Worm (Caenorhabditis elegans): ENCODE measurements around the gene Y54E2A.8.

The Y54E2A.8 gene

ce11 chrII:14820460-14820859 lies 42.3 kb downstream of the Y54E2A.8 start:
- TF ChIP-seq nhr-80 (tag; optimal IDR thresholded peaks at IDR 0.05), result peak; percentile 16
- TF ChIP-seq lir-1 (GFP tag; conservative IDR thresholded peaks at IDR 0.05), result no peak
- TF ChIP-seq B0035.1 (tag; optimal IDR thresholded peaks at IDR 0.05), result no peak
- no peak for TF ChIP-seq rpc-1 (optimal IDR thresholded peaks at IDR 0.05)
- no peak for TF ChIP-seq rpc-1 (tag; optimal IDR thresholded peaks at IDR 0.05)
- TF ChIP-seq lin-40 (tag; optimal IDR thresholded peaks at IDR 0.05), result no peak

- TF ChIP-seq lsl-1 (GFP tag; optimal IDR thresholded peaks at IDR 0.05) (no peak), ztf-22 (GFP tag; optimal IDR thresholded peaks at IDR 0.05) (peak; percentile 14), ztf-6 (GFP tag; IDR thresholded peaks at IDR 0.05) (no peak), lin-40 (tag; optimal IDR thresholded peaks at IDR 0.05) (peak; percentile 74), let-607 (tag; optimal IDR thresholded peaks at IDR 0.05) (peak in 1 of 2 experiments; percentile 1), mcd-1 (GFP tag; IDR thresholded peaks at IDR 0.05) (peak; percentile 48), snpc-4 (GFP tag; optimal IDR thresholded peaks at IDR 0.05) (no peak), snpc-4 (tag; optimal IDR thresholded peaks at IDR 0.05) (peak in 3 of 4 experiments; percentile 18 to 56 (median 20)), nhr-80 (tag; optimal IDR thresholded peaks at IDR 0.05) (peak; percentile 92), cebp-1 (GFP tag; IDR thresholded peaks at IDR 0.05) (no peak), cebp-1 (tag; optimal IDR thresholded peaks at IDR 0.05) (peak; percentile 61), repo-1 (tag; optimal IDR thresholded peaks at IDR 0.05) (peak; percentile 9), ceh-100 (GFP tag; IDR thresholded peaks at IDR 0.05) (no peak), xnd-1 (tag; optimal IDR thresholded peaks at IDR 0.05) (no peak), ZK185.1 (tag; optimal IDR thresholded peaks at IDR 0.05; ENCODE audit: poor library complexity, severe bottlenecking) (no peak), B0336.3 (GFP tag; IDR thresholded peaks at IDR 0.05) (0 out of 2 replicates have a peak, but pooled peaks have one; percentile 18), zfh-2 (GFP tag; conservative IDR thresholded peaks at IDR 0.05) (0 out of 2 replicates have a peak, but pooled peaks have one; percentile 30), ceh-27 (GFP tag; optimal IDR thresholded peaks at IDR 0.05) (peak; percentile 57), pbrm-1 (GFP tag; IDR thresholded peaks at IDR 0.05) (0 out of 2 replicates have a peak, but pooled peaks have one; percentile 39), lin-26 (GFP tag; IDR thresholded peaks at IDR 0.05) (peak; percentile 33; the same call in 1 of the 2 replicates), rcor-1 (GFP tag; IDR thresholded peaks at IDR 0.05) (peak; percentile 45), hmg-20 (GFP tag; IDR thresholded peaks at IDR 0.05) (no peak), hmg-1.2 (GFP tag; IDR thresholded peaks at IDR 0.05) (peak; percentile 96), Y56A3A.18 (GFP tag; IDR thresholded peaks at IDR 0.05) (0 out of 2 replicates have a peak, but pooled peaks have one; percentile 33), dox-1 (GFP tag; IDR thresholded peaks at IDR 0.05) (peak; percentile 71), ets-4 (GFP tag; optimal IDR thresholded peaks at IDR 0.05) (peak; percentile 4), K12H6.12 (tag; optimal IDR thresholded peaks at IDR 0.05) (no peak), die-1 (tag; optimal IDR thresholded peaks at IDR 0.05) (no peak), F23B12.7 (tag; optimal IDR thresholded peaks at IDR 0.05; ENCODE audit: insufficient read depth) (no peak), attf-5 (GFP tag; optimal IDR thresholded peaks at IDR 0.05) (peak; percentile 57), F55B11.4 (tag; optimal IDR thresholded peaks at IDR 0.05; ENCODE audit: borderline replicate concordance, insufficient read depth) (no peak)
Observed at ce11 chrII:14822419-14822818, 44.3 kb downstream of the Y54E2A.8 start.

ce11 chrII:14825413-14825812 lies 47.3 kb downstream of the Y54E2A.8 start:
- TF ChIP-seq ekl-4 (GFP tag; IDR thresholded peaks at IDR 0.05) (no peak), egrh-3 (GFP tag; IDR thresholded peaks at IDR 0.05) (no peak), snpc-1.1 (tag; optimal IDR thresholded peaks at IDR 0.05; ENCODE audit: insufficient read depth) (no peak), lag-1 (GFP tag; IDR thresholded peaks at IDR 0.05) (no peak), F22D6.2 (tag; optimal IDR thresholded peaks at IDR 0.05) (no peak)
